Fruit fly (Drosophila melanogaster) whole organism, embryonic: Measurements from ENCODE around the gene CG14657.

Experiments used
- Abd-B ChIP-seq: fragments of 200-800 bp; sonication (Bioruptor generic); optimal IDR thresholded peaks from 2 replicates; lab custom pipeline; 2018; ENCODE audit warnings: missing biosample characterization, mild to moderate bottlenecking, missing genetic modification characterization, moderate library complexity
- Atf6 ChIP-seq: fragments of 200-800 bp; sonication (Bioruptor generic); IDR thresholded peaks from 2 replicates; pipeline ENCODE4 v1.3.6; 2022; ENCODE audit warnings: missing biosample characterization, missing genetic modification characterization
- B-H1 ChIP-seq: fragments of 200-800 bp; sonication (Bioruptor generic); IDR thresholded peaks from 3 replicates; pipeline ENCODE4 v1.3.6; 2022; ENCODE audit warnings: missing biosample characterization, missing genetic modification characterization
- BtbVII ChIP-seq: fragments of 200-800 bp; sonication (Bioruptor generic); optimal IDR thresholded peaks from 3 replicates; lab custom pipeline; 2017; ENCODE audit warnings: missing biosample characterization, mild to moderate bottlenecking, missing genetic modification characterization
- CG11456 ChIP-seq: fragments of 200-800 bp; sonication (Bioruptor generic); IDR thresholded peaks from 3 replicates; pipeline ENCODE4 v1.3.6; 2022; ENCODE audit warnings: missing biosample characterization, missing genetic modification characterization
- CG11695 ChIP-seq: fragments of 200-800 bp; sonication (Bioruptor generic); IDR thresholded peaks from 3 replicates; pipeline ENCODE4 v1.3.6; 2022; ENCODE audit warnings: missing biosample characterization, missing genetic modification characterization
- CG11696 ChIP-seq: fragments of 200-800 bp; sonication (Bioruptor generic); IDR thresholded peaks from 2 replicates; pipeline ENCODE4 v1.3.6; 2022; ENCODE audit warnings: missing biosample characterization, missing genetic modification characterization
- CG12155 ChIP-seq: fragments of 200-800 bp; sonication (Bioruptor generic); optimal IDR thresholded peaks from 3 replicates; lab custom pipeline; 2016; ENCODE audit warnings: missing biosample characterization, missing genetic modification characterization
- CG1647 ChIP-seq: fragments of 200-800 bp; sonication (Bioruptor generic); optimal IDR thresholded peaks from 3 replicates; lab custom pipeline; 2016; ENCODE audit warnings: missing biosample characterization, missing genetic modification characterization
- CG16863 ChIP-seq: fragments of 200-800 bp; sonication (Bioruptor generic); optimal IDR thresholded peaks from 3 replicates; lab custom pipeline; 2016; ENCODE audit warnings: missing biosample characterization, missing genetic modification characterization
- CG17328 ChIP-seq: fragments of 200-800 bp; sonication (Bioruptor generic); IDR thresholded peaks from 2 replicates; pipeline ENCODE4 v1.3.6; 2022; ENCODE audit warnings: missing biosample characterization, missing genetic modification characterization
- CG17612 ChIP-seq: fragments of 200-800 bp; sonication (Bioruptor generic); IDR thresholded peaks from 2 replicates; pipeline ENCODE4 v1.3.6; 2022; ENCODE audit warnings: missing biosample characterization, missing genetic modification characterization
- CG17912 ChIP-seq: fragments of 200-800 bp; sonication (Bioruptor generic); optimal IDR thresholded peaks from 2 replicates; lab custom pipeline; 2018; ENCODE audit warnings: missing biosample characterization, mild to moderate bottlenecking, missing genetic modification characterization
- CG18011 ChIP-seq: fragments of 200-800 bp; sonication (Bioruptor generic); optimal IDR thresholded peaks from 2 replicates; lab custom pipeline; 2017; ENCODE audit warnings: missing biosample characterization, missing genetic modification characterization, mild to moderate bottlenecking, moderate library complexity, missing genotype
- CG2678 ChIP-seq: fragments of 200-800 bp; sonication (Bioruptor generic); optimal IDR thresholded peaks from 3 replicates; lab custom pipeline; 2019; ENCODE audit warnings: missing biosample characterization, mild to moderate bottlenecking, missing genetic modification characterization, moderate library complexity
- CG31388 ChIP-seq: fragments of 200-800 bp; sonication (Bioruptor generic); optimal IDR thresholded peaks from 2 replicates; lab custom pipeline; 2016; ENCODE audit warnings: missing biosample characterization, missing genetic modification characterization
- CG3995 ChIP-seq: fragments of 200-800 bp; sonication (Bioruptor generic); optimal IDR thresholded peaks from 3 replicates; lab custom pipeline; 2016; ENCODE audit warnings: missing biosample characterization, missing genetic modification characterization
- CG4282 ChIP-seq: fragments of 200-800 bp; sonication (Bioruptor generic); optimal IDR thresholded peaks from 2 replicates; lab custom pipeline; 2016; ENCODE audit warnings: missing biosample characterization, missing genetic modification characterization
- CG6689 ChIP-seq: fragments of 200-800 bp; sonication (Bioruptor generic); IDR thresholded peaks from 2 replicates; pipeline ENCODE4 v1.3.6; 2022; ENCODE audit warnings: missing biosample characterization, missing genetic modification characterization
- CG7928 ChIP-seq: fragments of 200-800 bp; sonication (Bioruptor generic); optimal IDR thresholded peaks from 2 replicates; lab custom pipeline; 2017; ENCODE audit warnings: missing biosample characterization, mild to moderate bottlenecking, missing genetic modification characterization
- CG7987 ChIP-seq: fragments of 200-800 bp; sonication (Bioruptor generic); optimal IDR thresholded peaks from 2 replicates; lab custom pipeline; 2018; ENCODE audit warnings: missing biosample characterization, mild to moderate bottlenecking, missing genetic modification characterization, moderate library complexity
- CG8944 ChIP-seq: fragments of 200-800 bp; sonication (Bioruptor generic); optimal IDR thresholded peaks from 3 replicates; lab custom pipeline; 2016; ENCODE audit warnings: missing biosample characterization, missing genetic modification characterization
- CG9609 ChIP-seq: fragments of 200-800 bp; sonication (Bioruptor generic); optimal IDR thresholded peaks from 3 replicates; lab custom pipeline; 2016; ENCODE audit warnings: missing biosample characterization, missing genetic modification characterization
- CG9797 ChIP-seq: fragments of 200-800 bp; sonication (Bioruptor generic); optimal IDR thresholded peaks from 3 replicates; lab custom pipeline; 2018; ENCODE audit warnings: missing biosample characterization, mild to moderate bottlenecking, missing genetic modification characterization
- Chrac-16 ChIP-seq: fragments of 200-800 bp; sonication (Bioruptor generic); optimal IDR thresholded peaks from 3 replicates; lab custom pipeline; 2016; ENCODE audit warnings: missing biosample characterization, missing genetic modification characterization
- D ChIP-seq, 2 experiments: fragments of 200-800 bp in 1 of 2; fragments of >200 bp in 1 of 2; sonication (Bioruptor generic) in 1 of 2; optimal IDR thresholded peaks; 2 replicates in 1 of 2; 3 replicates in 1 of 2; lab custom pipeline; 2017; ENCODE audit warnings: mild to moderate bottlenecking in 1 of 2, missing biosample characterization in 1 of 2, missing genetic modification characterization in 1 of 2, missing genetic modification reagents in 1 of 2
- Dek ChIP-seq: fragments of 200-800 bp; sonication (Bioruptor generic); optimal IDR thresholded peaks from 3 replicates; lab custom pipeline; 2019; ENCODE audit warnings: missing biosample characterization, mild to moderate bottlenecking, missing genetic modification characterization, moderate library complexity
- Dip3 ChIP-seq: fragments of 200-800 bp; sonication (Bioruptor generic); optimal IDR thresholded peaks from 3 replicates; lab custom pipeline; 2016; ENCODE audit warnings: missing biosample characterization, missing genetic modification characterization
- Doc2 ChIP-seq: fragments of 200-800 bp; sonication (Bioruptor generic); IDR thresholded peaks from 2 replicates; pipeline ENCODE4 v1.3.6; 2022; ENCODE audit warnings: missing biosample characterization, missing genetic modification characterization
- Doc3 ChIP-seq: fragments of 200-800 bp; sonication (Bioruptor generic); IDR thresholded peaks from 3 replicates; pipeline ENCODE4 v1.3.6; 2022; ENCODE audit warnings: missing biosample characterization, missing genetic modification characterization; ENCODE audit not compliant: partially characterized antibody
- MBD-R2 ChIP-seq: fragments of 200-800 bp; sonication (Bioruptor generic); IDR thresholded peaks from 2 replicates; pipeline ENCODE4 v1.3.6; 2022; ENCODE audit warnings: missing biosample characterization, missing genetic modification characterization
- MTF-1 ChIP-seq: fragments of 200-800 bp; sonication (Bioruptor generic); optimal IDR thresholded peaks from 2 replicates; lab custom pipeline; 2018; ENCODE audit warnings: missing biosample characterization, mild to moderate bottlenecking, missing genetic modification characterization, borderline replicate concordance
- Ravus ChIP-seq: fragments of 200-800 bp; sonication (Bioruptor generic); IDR thresholded peaks from 2 replicates; pipeline ENCODE4 v1.3.6; 2022; ENCODE audit warnings: missing biosample characterization, missing genetic modification characterization
- Stat92E ChIP-seq, 3 experiments: fragments of >200 bp in 2 of 3; fragments of 200-800 bp in 1 of 3; sonication (Bioruptor generic) in 1 of 3; optimal IDR thresholded peaks; 2 replicates each; lab custom pipeline; 2017 to 2019; ENCODE audit warnings: missing biosample characterization in 3 of 3, missing genetic modification characterization in 3 of 3, mild to moderate bottlenecking in 1 of 3, moderate library complexity in 1 of 3
- Xrp1 ChIP-seq: fragments of 200-800 bp; sonication (Bioruptor generic); IDR thresholded peaks from 2 replicates; pipeline ENCODE4 v1.3.6; 2022; ENCODE audit warnings: missing biosample characterization, missing genetic modification characterization
- ac ChIP-seq: fragments of 200-800 bp; sonication (Bioruptor generic); optimal IDR thresholded peaks from 3 replicates; lab custom pipeline; 2017; ENCODE audit warnings: missing biosample characterization, mild to moderate bottlenecking, missing genetic modification characterization
- ara ChIP-seq: fragments of 200-800 bp; sonication (Bioruptor generic); IDR thresholded peaks from 2 replicates; pipeline ENCODE4 v1.3.6; 2022; ENCODE audit warnings: missing biosample characterization, missing genetic modification characterization
- chn ChIP-seq: fragments of 200-800 bp; sonication (Bioruptor generic); optimal IDR thresholded peaks from 2 replicates; lab custom pipeline; 2016; ENCODE audit warnings: missing biosample characterization, missing genetic modification characterization
- dati ChIP-seq: fragments of 200-800 bp; sonication (Bioruptor generic); IDR thresholded peaks from 2 replicates; pipeline ENCODE4 v1.3.6; 2022; ENCODE audit warnings: missing biosample characterization, missing genetic modification characterization
- dm ChIP-seq: fragments of 200-800 bp; sonication (Bioruptor generic); optimal IDR thresholded peaks from 3 replicates; lab custom pipeline; 2016; ENCODE audit warnings: missing biosample characterization, missing genetic modification characterization
- exex ChIP-seq: fragments of 200-800 bp; sonication (Bioruptor generic); optimal IDR thresholded peaks from 4 replicates; lab custom pipeline; 2018; ENCODE audit warnings: missing biosample characterization, mild to moderate bottlenecking, missing genetic modification characterization, moderate library complexity
- gce ChIP-seq: fragments of 200-800 bp; sonication (Bioruptor generic); IDR thresholded peaks from 3 replicates; pipeline ENCODE4 v1.3.6; 2022; ENCODE audit warnings: missing biosample characterization, missing genetic modification characterization
- grn ChIP-seq: fragments of 200-800 bp; sonication (Bioruptor generic); optimal IDR thresholded peaks from 3 replicates; lab custom pipeline; 2017; ENCODE audit warnings: missing biosample characterization, missing genetic modification characterization
- insv ChIP-seq, 2 experiments: fragments of 200-800 bp; sonication (Bioruptor generic); optimal IDR thresholded peaks; 3 replicates each; lab custom pipeline; 2016 to 2018; ENCODE audit warnings: missing biosample characterization in 2 of 2, missing genetic modification characterization in 2 of 2
- lov ChIP-seq, 2 experiments: fragments of 200-800 bp in 1 of 2; fragments of >200 bp in 1 of 2; sonication (Bioruptor generic) in 1 of 2; IDR thresholded peaks in 1 of 2; optimal IDR thresholded peaks in 1 of 2; 2 replicates in 1 of 2; 3 replicates in 1 of 2; pipeline versions ENCODE4 v1.3.6 to Lab custom; 2017 to 2022; ENCODE audit warnings: missing biosample characterization in 1 of 2, missing genetic modification characterization in 1 of 2
- salm ChIP-seq: fragments of 200-800 bp; sonication (Bioruptor generic); optimal IDR thresholded peaks from 2 replicates; lab custom pipeline; 2018; ENCODE audit warnings: missing biosample characterization, mild to moderate bottlenecking, missing genetic modification characterization
- stc ChIP-seq: fragments of 200-800 bp; sonication (Bioruptor generic); IDR thresholded peaks from 2 replicates; pipeline ENCODE4 v1.3.6; 2022; ENCODE audit warnings: missing biosample characterization, missing genetic modification characterization
- tgo ChIP-seq: fragments of 200-800 bp; sonication (Bioruptor generic); IDR thresholded peaks from 3 replicates; pipeline ENCODE4 v1.3.6; 2022; ENCODE audit warnings: missing biosample characterization, missing genetic modification characterization

The CG14657 gene

dm6 chr3R:4804828-4805707 lies 16.2 kb downstream of the CG14657 start (continued):
- TF ChIP-seq CG3995 (GFP tag; lab: Kevin White, UChicago) (no peak), CG7987 (GFP tag; lab: Kevin White, UChicago) (peak; percentile 28), Chrac-16 (GFP tag; lab: Kevin White, UChicago) (peak; percentile 48), CG18011 (GFP tag; lab: Kevin White, UChicago) (no peak), CG9609 (GFP tag; lab: Kevin White, UChicago) (no peak), CG2678 (tag; lab: Kevin White, UChicago) (peak; percentile 83), Doc3 (no peak), CG1647 (no peak), grn (no peak), CG4282 (GFP tag; lab: Kevin White, UChicago) (peak; percentile 63), MTF-1 (GFP tag; lab: Kevin White, UChicago) (no peak), ac (GFP tag; lab: Kevin White, UChicago) (no peak), CG16863 (GFP tag; lab: Kevin White, UChicago) (no peak), BtbVII (GFP tag; lab: Kevin White, UChicago) (peak; percentile 70), lov (optimal IDR thresholded peaks at IDR 0.05; lab: Kevin White, UChicago) (no peak), lov (GFP tag; IDR thresholded peaks at IDR 0.05; lab: Robert Waterston, UW) (no peak), CG17912 (no peak), CG11696 (GFP tag; lab: Robert Waterston, UW) (0 out of 2 replicates have a peak, but pooled peaks have one; percentile 28), Doc2 (no peak), exex (tag; lab: Kevin White, UChicago) (peak; percentile 3), B-H1 (GFP tag; lab: Robert Waterston, UW) (peak; percentile 38; the same call in 2 of the 3 replicates), stc (GFP tag; lab: Robert Waterston, UW) (peak; percentile 61; the same call in 1 of the 2 replicates), salm (tag; lab: Kevin White, UChicago) (peak; percentile 26), MBD-R2 (GFP tag; lab: Robert Waterston, UW) (no peak), CG17328 (GFP tag; lab: Robert Waterston, UW) (peak; percentile 42), Ravus (GFP tag; lab: Robert Waterston, UW) (peak; percentile 10; the same call in 1 of the 2 replicates), insv (GFP tag; optimal IDR thresholded peaks at IDR 0.05; lab: Kevin White, UChicago) (no peak), CG12155 (GFP tag; lab: Kevin White, UChicago) (peak; percentile 20), CG11456 (GFP tag; lab: Robert Waterston, UW) (no peak), Xrp1 (GFP tag; lab: Robert Waterston, UW) (peak; percentile 75; the same call in 1 of the 2 replicates), CG7928 (GFP tag; lab: Kevin White, UChicago) (no peak), Stat92E (GFP tag; optimal IDR thresholded peaks at IDR 0.05; lab: Kevin White, UChicago) (no peak), Dek (tag; lab: Kevin White, UChicago) (peak; percentile 47), dati (GFP tag; lab: Robert Waterston, UW) (no peak), CG17612 (GFP tag; lab: Robert Waterston, UW) (no peak), dm (GFP tag; lab: Kevin White, UChicago) (peak; percentile 14), D (optimal IDR thresholded peaks at IDR 0.05; lab: Kevin White, UChicago) (no peak), D (GFP tag; optimal IDR thresholded peaks at IDR 0.05; lab: Kevin White, UChicago) (peak; percentile 55), CG6689 (peak; percentile 72), CG11695 (GFP tag; lab: Robert Waterston, UW) (peak; percentile 75), Dip3 (GFP tag; lab: Kevin White, UChicago) (no peak), chn (GFP tag; lab: Kevin White, UChicago) (peak; percentile 54), Atf6 (GFP tag; lab: Robert Waterston, UW) (peak; percentile 35; the same call in 1 of the 2 replicates), CG8944 (GFP tag; lab: Kevin White, UChicago) (no peak), gce (GFP tag; lab: Robert Waterston, UW) (0 out of 3 replicates have a peak, but pooled peaks have one; percentile 32), tgo (GFP tag; lab: Robert Waterston, UW) (peak; percentile 54; the same call in 2 of the 3 replicates), CG31388 (no peak), Abd-B (GFP tag; lab: Kevin White, UChicago) (peak; percentile 64), ara (GFP tag; lab: Robert Waterston, UW) (peak; percentile 44; the same call in 1 of the 2 replicates), CG9797 (GFP tag; lab: Kevin White, UChicago) (no peak)
